Worm (Caenorhabditis elegans) whole organism, L4 larva: ENCODE results near the gene nhr-153.

Source experiments
- D1046.2 ChIP-seq: fragments of 200-800 bp; sonication (Bioruptor generic); IDR thresholded peaks from 2 replicates; pipeline ENCODE4 v1.3.6; 2022; ENCODE audit warnings: missing genetic modification characterization, missing compliant biosample characterization
- F37D6.2 ChIP-seq: sonication (generic microtip); optimal IDR thresholded peaks from 2 replicates; lab custom pipeline; 2016; ENCODE audit warnings: mild to moderate bottlenecking, missing genetic modification characterization, missing compliant biosample characterization
- R02D3.7 ChIP-seq: fragments of 150-350 bp; sonication (generic microtip); optimal IDR thresholded peaks from 3 replicates; lab custom pipeline; 2014; ENCODE audit warnings: missing biosample characterization, missing genetic modification characterization
- T26A8.4 ChIP-seq: fragments of 200-800 bp; sonication (Bioruptor generic); IDR thresholded peaks from 2 replicates; pipeline ENCODE4 v1.3.6; 2022; ENCODE audit warnings: missing genetic modification characterization, missing compliant biosample characterization
- Y48G9A.11 ChIP-seq: fragments of 200-800 bp; sonication (Bioruptor generic); IDR thresholded peaks from 2 replicates; pipeline ENCODE4 v1.3.6; 2022; ENCODE audit warnings: missing genetic modification reagents, missing genetic modification characterization, missing compliant biosample characterization
- aha-1 ChIP-seq: fragments of 150-350 bp; peaks from one replicate; lab custom pipeline; 2014; ENCODE audit warnings: missing biosample characterization, missing genetic modification characterization
- ama-1 ChIP-seq: fragments of 150-350 bp; optimal IDR thresholded peaks from 2 replicates; lab custom pipeline; 2014; ENCODE audit warnings: inconsistent platforms, mixed read lengths
- arid-1 ChIP-seq: fragments of 200-800 bp; sonication (Bioruptor generic); conservative IDR thresholded peaks from 2 replicates; pipeline ENCODE4 v1.3.6; 2022; ENCODE audit warnings: missing genetic modification reagents, missing genetic modification characterization, missing compliant biosample characterization
- ceh-28 ChIP-seq: fragments of 150-350 bp; optimal IDR thresholded peaks from 2 replicates; lab custom pipeline; 2014; ENCODE audit warnings: missing biosample characterization, missing genetic modification reagents, missing genetic modification characterization
- ceh-62 ChIP-seq: sonication (generic microtip); optimal IDR thresholded peaks from 2 replicates; lab custom pipeline; 2017; ENCODE audit warnings: missing biosample characterization, missing genetic modification characterization
- ceh-82 ChIP-seq: sonication (generic microtip); optimal IDR thresholded peaks from 2 replicates; lab custom pipeline; 2017; ENCODE audit warnings: missing biosample characterization, missing genetic modification characterization
- daf-16 ChIP-seq, 3 experiments: sonication (generic microtip); optimal IDR thresholded peaks; 2 replicates each; lab custom pipeline; 2016 to 2017; ENCODE audit warnings: missing genetic modification characterization in 3 of 3, missing genetic modification reagents in 3 of 3, mild to moderate bottlenecking in 2 of 3, missing compliant biosample characterization in 2 of 3, missing biosample characterization in 1 of 3, moderate library complexity in 1 of 3
- dmd-8 ChIP-seq: fragments of 200-800 bp; sonication (Bioruptor generic); IDR thresholded peaks from 2 replicates; pipeline ENCODE4 v1.3.6; 2022; ENCODE audit warnings: missing genetic modification characterization, missing compliant biosample characterization
- dpl-1 ChIP-seq: fragments of 150-350 bp; optimal IDR thresholded peaks from 2 replicates; lab custom pipeline; 2014; ENCODE audit warnings: missing biosample characterization, missing genetic modification reagents, missing genetic modification characterization
- duxl-1 ChIP-seq: sonication (generic microtip); optimal IDR thresholded peaks from 2 replicates; lab custom pipeline; 2016; ENCODE audit warnings: mild to moderate bottlenecking, missing genetic modification characterization, moderate library complexity, missing compliant biosample characterization; ENCODE audit not compliant: poor library complexity
- dve-1 ChIP-seq: sonication (generic microtip); optimal IDR thresholded peaks from 2 replicates; lab custom pipeline; 2017; ENCODE audit warnings: antibody characterized with exemption, mild to moderate bottlenecking, missing genetic modification characterization, missing compliant biosample characterization; ENCODE audit not compliant: insufficient read depth
- egl-27 ChIP-seq: sonication (generic microtip); optimal IDR thresholded peaks from 3 replicates; lab custom pipeline; 2017; ENCODE audit warnings: missing biosample characterization, missing genetic modification reagents, missing genetic modification characterization
- egl-43 ChIP-seq: fragments of 200-800 bp; sonication (Bioruptor generic); IDR thresholded peaks from 2 replicates; pipeline ENCODE4 v1.3.6; 2022; ENCODE audit warnings: missing genetic modification reagents, missing genetic modification characterization, missing compliant biosample characterization
- gei-8 ChIP-seq: fragments of 200-800 bp; sonication (Bioruptor generic); optimal IDR thresholded peaks from 2 replicates; lab custom pipeline; 2018; ENCODE audit warnings: mild to moderate bottlenecking, missing genetic modification characterization, missing compliant biosample characterization
- hlh-11 ChIP-seq: fragments of 200-800 bp; sonication (Bioruptor generic); optimal IDR thresholded peaks from 2 replicates; lab custom pipeline; 2018; ENCODE audit warnings: mild to moderate bottlenecking, missing genetic modification characterization, missing compliant biosample characterization
- hlh-30 ChIP-seq: sonication (generic microtip); optimal IDR thresholded peaks from 2 replicates; lab custom pipeline; 2017; ENCODE audit warnings: antibody characterized with exemption, mild to moderate bottlenecking, missing genetic modification characterization, missing compliant biosample characterization; ENCODE audit not compliant: insufficient read depth
- hmg-1.1 ChIP-seq: fragments of 200-800 bp; sonication (Bioruptor generic); IDR thresholded peaks from 2 replicates; pipeline ENCODE4 v1.3.6; 2022; ENCODE audit warnings: missing genetic modification reagents, missing genetic modification characterization, missing compliant biosample characterization
- lin-1 ChIP-seq: fragments of 200-800 bp; sonication (Bioruptor generic); IDR thresholded peaks from 2 replicates; pipeline ENCODE4 v1.3.6; 2022; ENCODE audit warnings: missing genetic modification reagents, missing genetic modification characterization, missing compliant biosample characterization
- lin-13 ChIP-seq: fragments of 150-350 bp; optimal IDR thresholded peaks from 2 replicates; lab custom pipeline; 2014; ENCODE audit warnings: missing biosample characterization, missing genetic modification reagents, missing genetic modification characterization
- lin-38 ChIP-seq: fragments of 200-800 bp; sonication (Bioruptor generic); IDR thresholded peaks from 2 replicates; pipeline ENCODE4 v1.3.6; 2022; ENCODE audit warnings: missing genetic modification reagents, missing genetic modification characterization, missing compliant biosample characterization
- lsy-2 ChIP-seq, 2 experiments: fragments of 150-350 bp in 1 of 2; sonication (generic microtip) in 1 of 2; optimal IDR thresholded peaks; 2 replicates each; lab custom pipeline; 2014 to 2017; ENCODE audit warnings: missing biosample characterization in 2 of 2, missing genetic modification characterization in 2 of 2
- madf-5 ChIP-seq, 2 experiments: fragments of 200-800 bp; sonication (Bioruptor generic); IDR thresholded peaks; 2 replicates each; pipeline ENCODE4 v1.3.6; 2022; ENCODE audit warnings: missing compliant biosample characterization in 2 of 2, missing genetic modification characterization in 2 of 2
- madf-9 ChIP-seq: fragments of 200-800 bp; sonication (Bioruptor generic); conservative IDR thresholded peaks from 2 replicates; pipeline ENCODE4 v1.3.6; 2022; ENCODE audit warnings: missing genetic modification reagents, missing genetic modification characterization, missing compliant biosample characterization
- mdl-1 ChIP-seq, 2 experiments: fragments of 150-350 bp in 1 of 2; sonication (generic microtip) in 1 of 2; optimal IDR thresholded peaks; 2 replicates each; lab custom pipeline; 2014 to 2017; ENCODE audit warnings: missing biosample characterization in 2 of 2, missing genetic modification characterization in 2 of 2
- mes-2 ChIP-seq: sonication (generic microtip); optimal IDR thresholded peaks from 2 replicates; lab custom pipeline; 2016; ENCODE audit warnings: missing genotype, mild to moderate bottlenecking, missing genetic modification characterization, missing compliant biosample characterization; ENCODE audit not compliant: poor library complexity, severe bottlenecking
- mxl-2 ChIP-seq: fragments of 200-800 bp; sonication (Bioruptor generic); conservative IDR thresholded peaks from 2 replicates; pipeline ENCODE4 v1.3.6; 2022; ENCODE audit warnings: missing genetic modification reagents, missing genetic modification characterization, missing compliant biosample characterization
- nhr-10 ChIP-seq: fragments of 150-350 bp; optimal IDR thresholded peaks from 2 replicates; lab custom pipeline; 2014; ENCODE audit warnings: missing biosample characterization, missing genetic modification characterization
- nhr-11 ChIP-seq: fragments of 150-350 bp; optimal IDR thresholded peaks from 2 replicates; lab custom pipeline; 2014; ENCODE audit warnings: missing biosample characterization, missing genetic modification characterization
- nhr-111 ChIP-seq: fragments of 200-800 bp; sonication (Bioruptor generic); optimal IDR thresholded peaks from 2 replicates; lab custom pipeline; 2018; ENCODE audit warnings: mild to moderate bottlenecking, missing genetic modification characterization, missing compliant biosample characterization
- nhr-28 ChIP-seq: fragments of 150-350 bp; optimal IDR thresholded peaks from 2 replicates; lab custom pipeline; 2014; ENCODE audit warnings: missing biosample characterization, missing genetic modification characterization
- nhr-41 ChIP-seq: fragments of 200-800 bp; sonication (Bioruptor generic); IDR thresholded peaks from 2 replicates; pipeline ENCODE4 v1.3.6; 2022; ENCODE audit warnings: missing genetic modification reagents, missing genetic modification characterization, missing compliant biosample characterization
- nhr-6 ChIP-seq: fragments of 150-350 bp; optimal IDR thresholded peaks from 2 replicates; lab custom pipeline; 2014; ENCODE audit warnings: missing biosample characterization, missing genetic modification characterization
- pha-4 ChIP-seq, 2 experiments: fragments of 150-350 bp in 1 of 2; fragments of 200-800 bp in 1 of 2; sonication (Bioruptor generic) in 1 of 2; IDR thresholded peaks in 1 of 2; optimal IDR thresholded peaks in 1 of 2; 2 replicates each; pipeline versions ENCODE4 v1.3.6 to Lab custom; 2014 to 2022; ENCODE audit warnings: missing genetic modification characterization in 2 of 2, missing genetic modification reagents in 2 of 2, missing biosample characterization in 1 of 2, missing compliant biosample characterization in 1 of 2
- snpc-1.2 ChIP-seq: fragments of 200-800 bp; sonication (Bioruptor generic); IDR thresholded peaks from 2 replicates; pipeline ENCODE4 v1.3.6; 2022; ENCODE audit warnings: missing genetic modification reagents, missing genetic modification characterization, missing compliant biosample characterization
- unc-39 ChIP-seq: sonication (generic microtip); optimal IDR thresholded peaks from 2 replicates; lab custom pipeline; 2017; ENCODE audit warnings: missing biosample characterization, missing genetic modification characterization
- zfp-3 ChIP-seq: fragments of 200-800 bp; sonication (Bioruptor generic); conservative IDR thresholded peaks from 2 replicates; pipeline ENCODE4 v1.3.6; 2022; ENCODE audit warnings: missing genetic modification reagents, missing genetic modification characterization, missing compliant biosample characterization
- zip-2 ChIP-seq: fragments of 150-350 bp; optimal IDR thresholded peaks from 2 replicates; lab custom pipeline; 2014; ENCODE audit warnings: missing biosample characterization, missing genetic modification characterization
- ztf-11 ChIP-seq: fragments of 150-350 bp; optimal IDR thresholded peaks from 2 replicates; lab custom pipeline; 2014; ENCODE audit warnings: missing biosample characterization, missing genetic modification characterization

The nhr-153 gene

DNA sequence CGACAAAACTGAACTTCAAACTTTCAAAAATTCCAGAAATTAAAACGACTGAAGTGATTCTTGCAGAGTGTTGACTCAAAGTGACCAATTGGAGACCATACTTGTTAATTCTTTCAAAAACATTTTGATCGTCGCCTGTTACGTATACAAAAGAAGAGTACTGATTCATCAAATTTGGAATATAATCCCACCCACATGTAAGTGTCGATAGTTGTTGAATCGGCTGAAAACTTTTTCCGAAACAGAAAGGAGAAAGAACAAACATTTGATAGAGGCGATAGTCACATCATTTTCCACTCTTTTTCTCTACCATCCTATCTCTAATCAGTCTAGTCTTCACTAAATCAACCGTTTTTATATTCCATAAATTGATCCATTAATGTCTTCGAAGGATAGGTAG, at the start of gene nhr-153:
TSS of gene nhr-153 (plus strand) at position 301 of the 400 bp plus-strand sequence.
- TF ChIP-seq zip-2 (tag; lab: Kevin White, UChicago) = no peak
- TF ChIP-seq lin-1 (GFP tag; lab: Robert Waterston, UW) = no peak
- no peak for TF ChIP-seq nhr-10
- no peak for TF ChIP-seq F37D6.2
- no peak for TF ChIP-seq madf-5 (GFP tag; IDR thresholded peaks at IDR 0.05; lab: Robert Waterston, UW)
- TF ChIP-seq aha-1 (tag; lab: Kevin White, UChicago) = peak; percentile 67
- TF ChIP-seq dpl-1 (GFP tag; lab: Kevin White, UChicago) = no peak
- TF ChIP-seq nhr-28 (tag; lab: Kevin White, UChicago) = peak; percentile 19

DNA sequence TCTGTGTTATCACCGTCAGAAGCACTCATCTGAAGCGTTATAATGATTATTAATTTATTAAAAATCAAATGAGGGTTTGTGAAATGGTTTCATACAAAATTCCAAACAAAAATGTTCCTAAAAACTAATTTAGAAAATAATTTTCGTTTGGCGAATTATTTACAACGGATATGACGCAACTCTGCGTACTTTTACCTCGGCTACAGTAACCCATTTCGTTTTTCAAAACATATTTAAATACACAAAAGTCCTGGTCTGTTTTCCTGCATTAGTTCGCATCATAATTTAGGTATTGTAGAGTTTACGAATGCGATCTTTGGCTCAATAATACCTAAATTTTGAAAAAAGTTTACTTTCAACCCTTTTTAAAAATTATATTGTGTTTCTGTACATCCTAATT, 44.3 kb upstream of the nhr-153 start, which contains the start of gene R07B7.2:
TSS of gene R07B7.2 (minus strand) at position 35 of the 400 bp plus-strand sequence.
- TF ChIP-seq lsy-2 (tag; optimal IDR thresholded peaks at IDR 0.05; lab: Kevin White, UChicago) = no peak
- TF ChIP-seq ceh-82 = no peak
- TF ChIP-seq nhr-10 = no peak
- TF ChIP-seq nhr-11 (tag; lab: Kevin White, UChicago) = no peak
- no peak for TF ChIP-seq arid-1
- TF ChIP-seq madf-9 (GFP tag; lab: Robert Waterston, UW) = no peak
- no peak for TF ChIP-seq dve-1 (tag; lab: Kevin White, UChicago)
- no peak for TF ChIP-seq nhr-111
- TF ChIP-seq ztf-11 (tag; lab: Kevin White, UChicago) = no peak
- no peak for TF ChIP-seq lin-38 (GFP tag; lab: Robert Waterston, UW)
- no peak for TF ChIP-seq egl-27 (tag; lab: Kevin White, UChicago)
- TF ChIP-seq D1046.2 (GFP tag; lab: Robert Waterston, UW) = no peak

DNA sequence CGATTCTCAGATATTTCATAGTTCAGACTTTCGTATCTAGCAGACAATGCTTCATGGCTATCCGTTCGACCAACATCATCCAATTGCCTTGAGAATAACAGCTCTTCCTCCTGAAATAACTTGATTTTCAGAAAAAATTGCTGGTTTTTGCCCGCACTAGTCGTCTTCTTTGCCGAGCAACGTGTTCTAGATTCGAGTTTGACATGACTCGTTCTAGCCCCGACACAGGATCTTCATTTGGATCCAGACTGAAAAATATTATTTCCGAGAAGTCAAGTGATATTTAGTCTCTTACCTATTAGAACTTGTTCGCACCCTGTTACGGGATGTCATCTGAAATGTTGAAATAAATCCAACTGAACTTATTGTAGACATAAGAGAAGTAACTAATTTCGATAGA, 41.0 kb upstream of the nhr-153 start, which contains the start of gene clh-6:
TSS of gene clh-6 (minus strand) at position 333 of the 400 bp plus-strand sequence.
- TF ChIP-seq lin-13 (GFP tag; lab: Kevin White, UChicago) (peak; percentile 25), R02D3.7 (tag; lab: Kevin White, UChicago) (no peak), dve-1 (tag; lab: Kevin White, UChicago) (peak; percentile 24), egl-43 (GFP tag; lab: Robert Waterston, UW) (0 out of 2 replicates have a peak, but pooled peaks have one; percentile 34), ama-1 (lab: Kevin White, UChicago) (peak; percentile 71), aha-1 (tag; lab: Kevin White, UChicago) (peak; percentile 87), daf-16 (GFP tag; optimal IDR thresholded peaks at IDR 0.05; lab: Kevin White, UChicago) (no peak), daf-16 (tag; optimal IDR thresholded peaks at IDR 0.05; lab: Kevin White, UChicago) (peak; percentile 27), hmg-1.1 (no peak), D1046.2 (GFP tag; lab: Robert Waterston, UW) (0 out of 2 replicates have a peak, but pooled peaks have one; percentile 66), nhr-6 (tag; lab: Kevin White, UChicago) (peak; percentile 15), lsy-2 (tag; optimal IDR thresholded peaks at IDR 0.05; lab: Kevin White, UChicago) (peak in 1 of 2 experiments; percentile 50), T26A8.4 (GFP tag; lab: Robert Waterston, UW) (0 out of 2 replicates have a peak, but pooled peaks have one; percentile 36), snpc-1.2 (GFP tag; lab: Robert Waterston, UW) (no peak), mes-2 (tag; lab: Kevin White, UChicago) (peak; percentile 2), Y48G9A.11 (peak; percentile 23; the same call in 1 of the 2 replicates), gei-8 (GFP tag; lab: Kevin White, UChicago) (no peak), zfp-3 (GFP tag; lab: Robert Waterston, UW) (0 out of 2 replicates have a peak, but pooled peaks have one; percentile 43), mxl-2 (no peak), unc-39 (no peak), lin-38 (GFP tag; lab: Robert Waterston, UW) (peak; percentile 44)

DNA sequence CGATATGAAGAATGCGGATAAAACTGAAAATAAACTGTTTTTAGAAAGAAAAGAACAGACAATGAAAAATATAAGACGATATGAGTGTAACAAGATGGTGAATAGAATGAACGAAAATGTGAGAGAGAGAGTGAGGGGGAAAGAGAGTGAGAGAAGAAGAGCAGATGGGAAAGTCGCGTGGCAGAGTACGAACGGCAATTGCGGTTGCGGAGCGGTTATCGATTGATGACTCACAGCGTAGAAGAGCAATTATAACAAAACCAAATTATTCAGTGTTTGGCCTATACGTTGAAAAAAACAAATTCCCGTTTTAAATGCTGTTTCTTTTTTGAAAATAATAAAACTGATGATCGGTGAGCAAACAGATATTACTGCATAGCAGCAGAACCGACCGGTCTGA, 38.7 kb upstream of the nhr-153 start, which contains the start of gene pqn-53:
TSS of gene pqn-53 (minus strand) at position 23 of the 400 bp plus-strand sequence.
- TF ChIP-seq nhr-11 (tag; lab: Kevin White, UChicago) (peak; percentile 30), mdl-1 (tag; optimal IDR thresholded peaks at IDR 0.05; lab: Kevin White, UChicago) (peak in 1 of 2 experiments; percentile 59), mes-2 (tag; lab: Kevin White, UChicago) (peak; percentile 22), duxl-1 (no peak), arid-1 (0 out of 2 replicates have a peak, but pooled peaks have one; percentile 11), ceh-62 (tag; lab: Kevin White, UChicago) (no peak), D1046.2 (GFP tag; lab: Robert Waterston, UW) (no peak), dmd-8 (GFP tag; lab: Robert Waterston, UW) (no peak), ceh-28 (tag; lab: Kevin White, UChicago) (peak; percentile 27), hlh-30 (tag; lab: Kevin White, UChicago) (peak; percentile 41), pha-4 (GFP tag; IDR thresholded peaks at IDR 0.05; lab: Robert Waterston, UW) (no peak), pha-4 (tag; optimal IDR thresholded peaks at IDR 0.05; lab: Kevin White, UChicago) (no peak), nhr-41 (GFP tag; lab: Robert Waterston, UW) (no peak), lsy-2 (tag; optimal IDR thresholded peaks at IDR 0.05; lab: Kevin White, UChicago) (peak in 1 of 2 experiments; percentile 13), nhr-28 (tag; lab: Kevin White, UChicago) (peak; percentile 26), hlh-11 (tag; lab: Kevin White, UChicago) (peak; percentile 28), aha-1 (tag; lab: Kevin White, UChicago) (peak; percentile 93), F37D6.2 (no peak)
